Fruit fly (Drosophila melanogaster) whole organism, adult: ENCODE results near the gene Cpr64Aa.

Experiments used
- CG1620 ChIP-seq: fragments of 200-800 bp; sonication (Bioruptor generic); optimal IDR thresholded peaks from 2 replicates; lab custom pipeline; 2016; ENCODE audit warnings: missing biosample characterization, missing genetic modification characterization
- CG7045 ChIP-seq: fragments of 200-800 bp; sonication (Bioruptor generic); optimal IDR thresholded peaks from 2 replicates; lab custom pipeline; 2017; ENCODE audit warnings: missing biosample characterization, mild to moderate bottlenecking, missing genetic modification characterization
- Clk ChIP-seq: fragments of 200-800 bp; sonication (Bioruptor generic); optimal IDR thresholded peaks from 2 replicates; lab custom pipeline; 2017; ENCODE audit warnings: missing biosample characterization, missing genetic modification characterization
- kay ChIP-seq: fragments of 200-800 bp; sonication (Bioruptor generic); peaks from one replicate; lab custom pipeline; 2016; ENCODE audit warnings: missing biosample characterization, missing genetic modification characterization, borderline replicate concordance

dm6 chr3L:4157852-4158251 is 51.1 kb downstream of the Cpr64Aa start:
- TF ChIP-seq CG1620 (GFP tag; lab: Kevin White, UChicago) (no peak), Clk (no peak), kay (GFP tag; lab: Kevin White, UChicago) (no peak), CG7045 (no peak)
